Worm (Caenorhabditis elegans) whole organism, L3 larva: ENCODE results near the gene dgk-4.

Source experiments
- R02D3.7 ChIP-seq: fragments of 150-350 bp; optimal IDR thresholded peaks from 2 replicates; lab custom pipeline; 2014; ENCODE audit warnings: missing biosample characterization, missing genetic modification characterization
- ZK546.5 ChIP-seq: sonication (generic microtip); optimal IDR thresholded peaks from 2 replicates; lab custom pipeline; 2017; ENCODE audit warnings: missing biosample characterization, missing genetic modification characterization
- aly-2 ChIP-seq: fragments of 150-350 bp; optimal IDR thresholded peaks from 2 replicates; lab custom pipeline; 2014; ENCODE audit warnings: missing biosample characterization, missing genetic modification characterization
- ama-1 ChIP-seq: fragments of 150-350 bp; optimal IDR thresholded peaks from 2 replicates; lab custom pipeline; 2018
- ceh-28 ChIP-seq: fragments of 150-350 bp; optimal IDR thresholded peaks from 2 replicates; lab custom pipeline; 2014; ENCODE audit warnings: missing biosample characterization, missing genetic modification reagents, missing genetic modification characterization
- ceh-82 ChIP-seq: fragments of 150-350 bp; optimal IDR thresholded peaks from 2 replicates; lab custom pipeline; 2014; ENCODE audit warnings: missing biosample characterization, missing genetic modification characterization
- daf-12 ChIP-seq: fragments of 150-350 bp; optimal IDR thresholded peaks from 2 replicates; lab custom pipeline; 2014; ENCODE audit warnings: missing biosample characterization, missing genetic modification reagents, missing genetic modification characterization
- egl-5 ChIP-seq: fragments of 150-350 bp; optimal IDR thresholded peaks from 2 replicates; lab custom pipeline; 2017; ENCODE audit warnings: missing biosample characterization, missing genetic modification reagents, missing genetic modification characterization, inconsistent platforms
- elt-1 ChIP-seq: fragments of 150-350 bp; optimal IDR thresholded peaks from 2 replicates; lab custom pipeline; 2014; ENCODE audit warnings: missing biosample characterization, missing genetic modification characterization
- elt-2 ChIP-seq: sonication (generic microtip); optimal IDR thresholded peaks from 2 replicates; lab custom pipeline; 2016; ENCODE audit warnings: missing genetic modification reagents, mild to moderate bottlenecking, missing genetic modification characterization, missing compliant biosample characterization
- elt-3 ChIP-seq, 3 experiments: fragments of 150-350 bp in 1 of 3; sonication (generic microtip) in 2 of 3; optimal IDR thresholded peaks; 2 replicates in 2 of 3; 4 replicates in 1 of 3; lab custom pipeline; 2014 to 2017; ENCODE audit warnings: missing biosample characterization in 3 of 3, missing genetic modification characterization in 3 of 3
- eor-1 ChIP-seq, 2 experiments: fragments of 150-350 bp; optimal IDR thresholded peaks; 2 replicates each; lab custom pipeline; 2014 to 2018; ENCODE audit warnings: missing biosample characterization in 2 of 2, missing genetic modification characterization in 2 of 2
- fkh-10 ChIP-seq: sonication (generic microtip); optimal IDR thresholded peaks from 2 replicates; lab custom pipeline; 2017; ENCODE audit warnings: missing biosample characterization, missing genetic modification reagents, missing genetic modification characterization
- fkh-2 ChIP-seq: fragments of 150-350 bp; optimal IDR thresholded peaks from 2 replicates; lab custom pipeline; 2014; ENCODE audit warnings: missing biosample characterization, missing genetic modification reagents, missing genetic modification characterization
- fos-1 ChIP-seq: fragments of 150-350 bp; optimal IDR thresholded peaks from 2 replicates; lab custom pipeline; 2014; ENCODE audit warnings: missing biosample characterization, missing genetic modification characterization
- hmg-11 ChIP-seq: sonication (generic microtip); optimal IDR thresholded peaks from 2 replicates; lab custom pipeline; 2016; ENCODE audit warnings: missing genetic modification characterization, missing compliant biosample characterization
- jun-1 ChIP-seq: fragments of 150-350 bp; optimal IDR thresholded peaks from 2 replicates; lab custom pipeline; 2014; ENCODE audit warnings: missing biosample characterization, missing genetic modification reagents, missing genetic modification characterization
- lin-15B ChIP-seq: fragments of 150-350 bp; optimal IDR thresholded peaks from 2 replicates; lab custom pipeline; 2014; ENCODE audit warnings: missing biosample characterization, missing genetic modification characterization
- lin-39 ChIP-seq: fragments of 150-350 bp; optimal IDR thresholded peaks from 2 replicates; lab custom pipeline; 2018; ENCODE audit warnings: missing biosample characterization, missing genetic modification reagents, missing genetic modification characterization
- lsy-12 ChIP-seq: sonication (generic microtip); optimal IDR thresholded peaks from 2 replicates; lab custom pipeline; 2016; ENCODE audit warnings: mild to moderate bottlenecking, missing genetic modification characterization, missing compliant biosample characterization
- mdl-1 ChIP-seq: fragments of 150-350 bp; optimal IDR thresholded peaks from 2 replicates; lab custom pipeline; 2014; ENCODE audit warnings: missing biosample characterization, missing genetic modification characterization
- nfya-1 ChIP-seq: sonication (generic microtip); optimal IDR thresholded peaks from 2 replicates; lab custom pipeline; 2017; ENCODE audit warnings: missing genetic modification characterization, mild to moderate bottlenecking, missing compliant biosample characterization, antibody characterized with exemption, moderate library complexity; ENCODE audit not compliant: insufficient read depth
- nhr-11 ChIP-seq: fragments of 150-350 bp; optimal IDR thresholded peaks from 2 replicates; lab custom pipeline; 2014; ENCODE audit warnings: missing biosample characterization, missing genetic modification characterization
- nhr-23 ChIP-seq: fragments of 150-350 bp; optimal IDR thresholded peaks from 2 replicates; lab custom pipeline; 2014; ENCODE audit warnings: missing biosample characterization, missing genetic modification reagents, missing genetic modification characterization
- nhr-25 ChIP-seq: sonication (generic microtip); optimal IDR thresholded peaks from 2 replicates; lab custom pipeline; 2017; ENCODE audit warnings: missing biosample characterization, missing genetic modification characterization
- nhr-43 ChIP-seq: sonication (generic microtip); optimal IDR thresholded peaks from 2 replicates; lab custom pipeline; 2016; ENCODE audit warnings: mild to moderate bottlenecking, missing genetic modification characterization, missing compliant biosample characterization; ENCODE audit not compliant: poor library complexity, severe bottlenecking
- nhr-76 ChIP-seq: fragments of 150-350 bp; sonication (generic microtip); optimal IDR thresholded peaks from 5 replicates; lab custom pipeline; 2014; ENCODE audit warnings: missing biosample characterization, missing genetic modification characterization
- nhr-77 ChIP-seq: fragments of 150-350 bp; optimal IDR thresholded peaks from 2 replicates; lab custom pipeline; 2014; ENCODE audit warnings: missing biosample characterization, missing genetic modification characterization
- pha-4 ChIP-seq: fragments of 150-350 bp; optimal IDR thresholded peaks from 2 replicates; lab custom pipeline; 2014; ENCODE audit warnings: missing biosample characterization, missing genetic modification reagents, missing genetic modification characterization
- pqm-1 ChIP-seq: fragments of 150-350 bp; optimal IDR thresholded peaks from 2 replicates; lab custom pipeline; 2017; ENCODE audit warnings: missing biosample characterization, missing genetic modification characterization, inconsistent platforms
- sea-2 ChIP-seq: fragments of 150-350 bp; sonication (generic microtip); optimal IDR thresholded peaks from 4 replicates; lab custom pipeline; 2014; ENCODE audit warnings: missing biosample characterization, missing genetic modification reagents, missing genetic modification characterization
- skn-1 ChIP-seq: fragments of 150-350 bp; optimal IDR thresholded peaks from 2 replicates; lab custom pipeline; 2014; ENCODE audit warnings: missing biosample characterization, missing genetic modification characterization
- snpc-4 ChIP-seq: fragments of 150-350 bp; optimal IDR thresholded peaks from 2 replicates; lab custom pipeline; 2014; ENCODE audit warnings: missing biosample characterization, missing genetic modification characterization
- tbx-2 ChIP-seq: sonication (generic microtip); optimal IDR thresholded peaks from 2 replicates; lab custom pipeline; 2016; ENCODE audit warnings: mild to moderate bottlenecking, missing genetic modification characterization, missing compliant biosample characterization
- unc-39 ChIP-seq: sonication (generic microtip); optimal IDR thresholded peaks from 4 replicates; lab custom pipeline; 2017; ENCODE audit warnings: missing biosample characterization, missing genetic modification characterization
- unc-62 ChIP-seq: fragments of 150-350 bp; sonication (generic microtip); optimal IDR thresholded peaks from 4 replicates; lab custom pipeline; 2014; ENCODE audit warnings: missing biosample characterization, missing genetic modification reagents, missing genetic modification characterization
- zag-1 ChIP-seq: fragments of 150-350 bp; optimal IDR thresholded peaks from 2 replicates; lab custom pipeline; 2014; ENCODE audit warnings: missing biosample characterization, missing genetic modification characterization

Gene dgk-4

DNA sequence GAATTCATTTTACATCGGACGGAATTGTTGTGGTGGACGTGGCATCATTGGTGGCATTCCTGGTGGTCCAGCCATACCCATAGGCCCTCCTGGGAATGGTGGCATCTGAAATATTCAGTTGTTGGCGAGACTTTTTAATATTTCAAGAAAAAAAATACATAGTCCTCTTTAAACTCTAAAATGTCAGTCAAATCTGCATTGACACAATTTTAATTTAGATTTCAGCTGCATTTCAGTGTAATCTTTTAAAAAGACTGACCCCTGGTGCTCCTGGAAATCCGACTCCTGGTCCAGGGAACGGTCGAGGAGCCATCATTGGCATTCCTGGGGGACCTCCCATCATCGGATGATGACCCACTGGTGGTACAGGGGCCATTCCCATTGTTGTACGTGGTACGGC lies 55.8 kb downstream of the dgk-4 start:
- TF ChIP-seq elt-1 (tag; lab: Kevin White, UChicago), result no peak
- TF ChIP-seq nhr-11, result no peak
- no peak for TF ChIP-seq nhr-76 (tag; lab: Kevin White, UChicago)
- TF ChIP-seq zag-1, result no peak
- no peak for TF ChIP-seq nhr-43 (tag; lab: Kevin White, UChicago)
- TF ChIP-seq eor-1 (tag; optimal IDR thresholded peaks at IDR 0.05; lab: Kevin White, UChicago), result no peak
- TF ChIP-seq egl-5, result no peak
- TF ChIP-seq daf-12 (tag; lab: Kevin White, UChicago), result no peak
- no peak for TF ChIP-seq jun-1 (tag; lab: Kevin White, UChicago)
- no peak for TF ChIP-seq lsy-12 (tag; lab: Kevin White, UChicago)
- TF ChIP-seq, all 47 proteins: peak for 0

DNA sequence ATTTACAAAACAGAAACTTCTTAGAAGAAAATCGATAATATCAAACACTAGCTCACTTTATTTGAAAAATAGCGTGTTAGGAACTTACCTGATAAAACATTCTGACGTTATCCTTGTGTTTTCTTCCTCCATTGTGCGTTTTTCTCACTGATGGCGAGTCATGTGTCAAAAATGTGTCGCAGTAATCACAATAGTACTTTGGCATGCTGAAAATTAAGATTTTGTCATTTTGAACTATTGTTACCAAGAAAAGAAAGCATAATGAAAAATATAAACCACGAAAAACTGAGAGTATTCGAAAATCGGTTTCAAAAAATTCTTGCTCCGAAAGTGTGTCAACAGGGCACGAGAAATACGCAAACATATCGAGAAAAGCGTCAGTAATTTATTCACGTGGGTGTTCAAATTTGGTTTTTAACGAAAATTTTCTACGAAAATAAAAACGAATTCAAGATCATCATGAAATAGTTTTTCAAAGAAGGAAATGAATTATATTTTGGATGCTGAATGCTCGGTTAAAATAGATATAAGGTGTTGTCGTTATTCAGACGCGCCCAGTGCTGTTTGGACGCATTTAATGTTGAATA lies 56.6 kb downstream of the dgk-4 start, which contains the start of gene snrp-3:
snrp-3 (minus strand) TSS at position 206 of the 587 bp plus-strand sequence.
- TF ChIP-seq elt-2 (tag; lab: Kevin White, UChicago), result peak; percentile 42
- TF ChIP-seq ceh-82 (tag; lab: Kevin White, UChicago), result peak; percentile 23
- TF ChIP-seq sea-2 (GFP tag; lab: Kevin White, UChicago), result no peak
- peak; percentile 38 for TF ChIP-seq nhr-11
- peak; percentile 64 for TF ChIP-seq lsy-12 (tag; lab: Kevin White, UChicago)
- TF ChIP-seq mdl-1 (tag; lab: Kevin White, UChicago), result peak; percentile 8
- TF ChIP-seq nfya-1 (tag; lab: Kevin White, UChicago), result peak; percentile 84
- TF ChIP-seq hmg-11 (tag; lab: Kevin White, UChicago), result peak; percentile 84
- TF ChIP-seq nhr-23 (tag; lab: Kevin White, UChicago), result peak; percentile 95
- TF ChIP-seq tbx-2 (tag; lab: Kevin White, UChicago), result peak; percentile 49
- peak; percentile 89 for TF ChIP-seq lin-15B
- no peak for TF ChIP-seq fkh-10
- no peak for TF ChIP-seq elt-3 (tag; optimal IDR thresholded peaks at IDR 0.05; lab: Kevin White, UChicago)
- TF ChIP-seq aly-2 (tag; lab: Kevin White, UChicago), result no peak
- peak; percentile 77 for TF ChIP-seq snpc-4 (tag; lab: Kevin White, UChicago)
- peak; percentile 83 for TF ChIP-seq skn-1
- TF ChIP-seq fkh-2 (tag; lab: Kevin White, UChicago), result no peak
- TF ChIP-seq R02D3.7 (tag; lab: Kevin White, UChicago), result peak; percentile 76
- peak; percentile 71 for TF ChIP-seq ama-1 (lab: Kevin White, UChicago)
- TF ChIP-seq lin-39 (tag; lab: Kevin White, UChicago), result peak; percentile 19
- TF ChIP-seq nhr-77, result peak; percentile 39
- peak; percentile 78 for TF ChIP-seq ceh-28 (tag; lab: Kevin White, UChicago)
- TF ChIP-seq unc-62 (GFP tag; lab: Kevin White, UChicago), result no peak
- TF ChIP-seq unc-39 (tag; lab: Kevin White, UChicago), result no peak
- no peak for TF ChIP-seq fos-1 (tag; lab: Kevin White, UChicago)
- TF ChIP-seq nhr-43 (tag; lab: Kevin White, UChicago), result peak; percentile 79
- TF ChIP-seq jun-1 (tag; lab: Kevin White, UChicago), result peak; percentile 76
- peak; percentile 92 for TF ChIP-seq pha-4 (tag; lab: Kevin White, UChicago)
- peak; percentile 62 for TF ChIP-seq pqm-1 (tag; lab: Kevin White, UChicago)
- TF ChIP-seq nhr-25 (tag; lab: Kevin White, UChicago), result peak; percentile 81

DNA sequence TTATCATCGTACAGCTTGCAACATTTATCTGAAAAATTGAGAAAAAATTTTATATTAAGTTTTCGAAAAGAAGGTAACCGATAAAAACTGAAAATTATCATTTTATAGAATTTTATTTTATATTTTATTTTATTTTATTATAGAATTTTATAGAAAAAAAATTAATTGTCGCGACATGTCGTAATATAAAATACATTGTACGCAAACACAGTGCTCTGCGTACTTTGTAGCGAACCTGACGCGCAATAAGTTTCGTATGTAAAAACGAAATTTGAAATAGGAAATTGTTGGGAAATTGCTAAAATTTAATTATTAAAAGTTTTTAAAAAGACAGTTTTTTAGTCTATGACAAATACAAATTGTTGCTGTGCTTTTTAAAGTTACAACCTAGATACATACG lies 60.4 kb downstream of the dgk-4 start, which contains the start of the genes hst-1 and ints-6:
hst-1 (minus strand) TSS at position 28 of the 400 bp plus-strand sequence.
ints-6 (plus strand) TSS at position 260 of the 400 bp plus-strand sequence.
- TF ChIP-seq hmg-11 (tag; lab: Kevin White, UChicago) (peak; percentile 29), lin-15B (peak; percentile 8), nhr-23 (tag; lab: Kevin White, UChicago) (peak; percentile 13), ZK546.5 (tag; lab: Kevin White, UChicago) (no peak), pha-4 (tag; lab: Kevin White, UChicago) (peak; percentile 55)
- TF ChIP-seq, all 47 proteins: peak for 4
